Fruit fly (Drosophila melanogaster): ENCODE results near the gene ArgRS.
A peak's percentile ranks its signal among the peaks of the same experiment; 100 is the strongest.

The ArgRS gene

DNA sequence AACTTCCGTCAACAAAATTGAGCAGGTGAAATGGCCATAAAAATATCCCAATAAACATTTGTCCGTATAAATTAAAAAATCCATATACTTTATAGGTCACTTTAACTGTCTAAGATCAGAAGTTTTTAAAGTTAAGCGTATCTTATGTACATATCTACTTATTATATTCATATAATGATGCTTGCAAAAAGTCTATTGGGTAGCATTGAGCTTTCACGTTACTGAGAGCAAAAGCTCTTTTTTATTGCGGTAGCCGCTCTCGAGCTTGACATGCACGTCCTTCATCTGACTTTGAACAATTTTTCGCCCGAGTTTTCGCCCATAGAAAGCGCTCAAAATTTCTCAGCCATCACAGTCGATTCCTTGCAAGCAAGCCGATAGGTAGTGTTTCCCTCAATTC, 23.9 kb upstream of the ArgRS start, which contains the start of gene Gapdh2 (continued):
- TF ChIP-seq CG1647 (GFP tag; optimal IDR thresholded peaks at IDR 0.05), result peak; percentile 97
- TF ChIP-seq slou (GFP tag; optimal IDR thresholded peaks at IDR 0.05), result peak; percentile 96
- TF ChIP-seq pho (GFP tag; optimal IDR thresholded peaks at IDR 0.05), result peak; percentile 98
- peak; percentile 88 for TF ChIP-seq pfk (GFP tag; optimal IDR thresholded peaks at IDR 0.05)
- TF ChIP-seq sens (GFP tag), result peak; percentile 100
- TF ChIP-seq CG9609 (GFP tag; optimal IDR thresholded peaks at IDR 0.05), result peak; percentile 92
- peak; percentile 100 for TF ChIP-seq corto (GFP tag; optimal IDR thresholded peaks at IDR 0.05)
- TF ChIP-seq dmrt11E (tag; optimal IDR thresholded peaks at IDR 0.05), result peak; percentile 66
- no peak for TF ChIP-seq sc (optimal IDR thresholded peaks at IDR 0.05)
- TF ChIP-seq sc (GFP tag; optimal IDR thresholded peaks at IDR 0.05), result peak; percentile 96
- TF ChIP-seq tna (GFP tag; IDR thresholded peaks at IDR 0.05; ENCODE audit: partially characterized antibody), result no peak
- peak; percentile 99 for TF ChIP-seq CG32767 (GFP tag; IDR thresholded peaks at IDR 0.05)
- peak; percentile 100 for TF ChIP-seq exex (tag; optimal IDR thresholded peaks at IDR 0.05)
- peak in 1 of 3 experiments; percentile 93 for TF ChIP-seq lola (GFP tag; optimal IDR thresholded peaks at IDR 0.05)
- peak; percentile 99 for TF ChIP-seq cwo (GFP tag; optimal IDR thresholded peaks at IDR 0.05)
- peak; percentile 98 for TF ChIP-seq CG10654 (GFP tag; optimal IDR thresholded peaks at IDR 0.05)
- peak; percentile 91 for TF ChIP-seq ssp (GFP tag; IDR thresholded peaks at IDR 0.05)
- no peak for TF ChIP-seq CG30431 (GFP tag; optimal IDR thresholded peaks at IDR 0.05)
- peak; percentile 99 for TF ChIP-seq gem (tag; optimal IDR thresholded peaks at IDR 0.05)
- peak; percentile 97 for TF ChIP-seq CG43689 (GFP tag; IDR thresholded peaks at IDR 0.05)
- TF ChIP-seq CG15696 (tag; optimal IDR thresholded peaks at IDR 0.05), result peak; percentile 93
- TF ChIP-seq sob (GFP tag; IDR thresholded peaks at IDR 0.05), result peak; percentile 99
- TF ChIP-seq CG2712 (tag; optimal IDR thresholded peaks at IDR 0.05), result peak; percentile 99
- peak; percentile 100 for TF ChIP-seq B-H2 (GFP tag; optimal IDR thresholded peaks at IDR 0.05)
- TF ChIP-seq CG42726 (GFP tag; IDR thresholded peaks at IDR 0.05; ENCODE audit: partially characterized antibody), result no peak
- peak; percentile 92 for TF ChIP-seq btn (GFP tag; optimal IDR thresholded peaks at IDR 0.05)
- TF ChIP-seq CG13624 (GFP tag; optimal IDR thresholded peaks at IDR 0.05), result peak; percentile 99
- TF ChIP-seq abd-A (tag; optimal IDR thresholded peaks at IDR 0.05), result peak; percentile 100
- TF ChIP-seq slbo (GFP tag; IDR thresholded peaks at IDR 0.05), result peak; percentile 99
- TF ChIP-seq CG7839 (tag; optimal IDR thresholded peaks at IDR 0.05), result peak; percentile 100
- TF ChIP-seq pan (optimal IDR thresholded peaks at IDR 0.05), result no peak
- TF ChIP-seq pan (GFP tag; optimal IDR thresholded peaks at IDR 0.05 in 1 of 2, IDR thresholded peaks at IDR 0.05 in 1 of 2), result peak in 1 of 2 experiments; percentile 99
- peak; percentile 48 for TF ChIP-seq pzg (GFP tag; optimal IDR thresholded peaks at IDR 0.05)
- peak; percentile 100 for TF ChIP-seq Fer1 (GFP tag; optimal IDR thresholded peaks at IDR 0.05)
- peak; percentile 82 for TF ChIP-seq bigmax (GFP tag; optimal IDR thresholded peaks at IDR 0.05)
- TF ChIP-seq CG12219 (GFP tag; optimal IDR thresholded peaks at IDR 0.05), result peak; percentile 100
- peak; percentile 100 for TF ChIP-seq Hand (GFP tag; optimal IDR thresholded peaks at IDR 0.05)
- TF ChIP-seq CG16815 (GFP tag; optimal IDR thresholded peaks at IDR 0.05), result peak; percentile 81
- TF ChIP-seq fd102C (GFP tag; optimal IDR thresholded peaks at IDR 0.05), result peak; percentile 64
- peak; percentile 38 for TF ChIP-seq BEAF-32 (GFP tag; optimal IDR thresholded peaks at IDR 0.05)
- TF ChIP-seq Hsf (GFP tag; optimal IDR thresholded peaks at IDR 0.05), result peak; percentile 98
- peak; percentile 99 for TF ChIP-seq CG5953 (GFP tag; IDR thresholded peaks at IDR 0.05)
- peak; percentile 99 for TF ChIP-seq CG9727 (GFP tag; optimal IDR thresholded peaks at IDR 0.05)
- TF ChIP-seq D19B (GFP tag; optimal IDR thresholded peaks at IDR 0.05), result peak; percentile 97
- peak; percentile 100 for TF ChIP-seq Meics (GFP tag; optimal IDR thresholded peaks at IDR 0.05)
- peak; percentile 97 for TF ChIP-seq NK7.1 (GFP tag; optimal IDR thresholded peaks at IDR 0.05)
- TF ChIP-seq z (GFP tag; IDR thresholded peaks at IDR 0.05), result peak; percentile 76
- TF ChIP-seq Rfx (GFP tag; IDR thresholded peaks at IDR 0.05), result peak; percentile 99
- TF ChIP-seq CG17359 (tag; optimal IDR thresholded peaks at IDR 0.05), result peak; percentile 100
- no peak for TF ChIP-seq stwl (tag; optimal IDR thresholded peaks at IDR 0.05)
- TF ChIP-seq tin (GFP tag; optimal IDR thresholded peaks at IDR 0.05), result peak; percentile 98
